Fruit fly (Drosophila melanogaster) Kc167 (cell line): Measurements from ENCODE around the gene CG6769.

ENCODE experiments used
- Myc ChIP-seq: fragments of >200 bp; optimal IDR thresholded peaks from 2 replicates; lab custom pipeline; 2017; ENCODE audit warnings: missing external identifiers
- Sin3A ChIP-seq: fragments of >200 bp; optimal IDR thresholded peaks from 2 replicates; lab custom pipeline; 2018; ENCODE audit warnings: missing external identifiers
- h ChIP-seq: fragments of >200 bp; optimal IDR thresholded peaks from 3 replicates; lab custom pipeline; 2018; ENCODE audit warnings: missing external identifiers
- insv ChIP-seq: fragments of >200 bp; optimal IDR thresholded peaks from 3 replicates; lab custom pipeline; 2018; ENCODE audit warnings: missing external identifiers
- psq ChIP-seq: fragments of >200 bp; optimal IDR thresholded peaks from 2 replicates; lab custom pipeline; 2017; ENCODE audit warnings: missing external identifiers

- no peak for TF ChIP-seq psq
- TF ChIP-seq Myc: no peak
- TF ChIP-seq Sin3A (lab: Kevin White, UChicago): no peak
- no peak for TF ChIP-seq insv (lab: Kevin White, UChicago)
- no peak for TF ChIP-seq h
Observed at dm6 chrX:17834754-17835153, 26.0 kb upstream of the CG6769 start.
